Worm (Caenorhabditis elegans) whole organism, mixed stage, embryonic: ENCODE results near the gene C38C3.6.

Experiments
- M03D4.4 ChIP-seq: sonication (generic microtip); optimal IDR thresholded peaks from 2 replicates; lab custom pipeline; 2017; ENCODE audit warnings: mild to moderate bottlenecking, missing genetic modification characterization, missing compliant biosample characterization
- bed-3 ChIP-seq: fragments of 200-800 bp; sonication (Bioruptor generic); optimal IDR thresholded peaks from 3 replicates; lab custom pipeline; 2018; ENCODE audit warnings: mild to moderate bottlenecking, missing genetic modification characterization, moderate library complexity, missing compliant biosample characterization
- blmp-1 ChIP-seq: fragments of 150-350 bp; optimal IDR thresholded peaks from 2 replicates; lab custom pipeline; 2014; ENCODE audit warnings: missing biosample characterization, missing genetic modification characterization
- ceh-39 ChIP-seq: fragments of 150-350 bp; optimal IDR thresholded peaks from 2 replicates; lab custom pipeline; 2014; ENCODE audit warnings: missing biosample characterization, missing genetic modification characterization
- ceh-43 ChIP-seq: fragments of 200-800 bp; sonication (Bioruptor generic); optimal IDR thresholded peaks from 2 replicates; lab custom pipeline; 2018; ENCODE audit warnings: mild to moderate bottlenecking, missing genetic modification characterization, moderate library complexity, missing compliant biosample characterization
- ces-1 ChIP-seq: fragments of 150-350 bp; optimal IDR thresholded peaks from 2 replicates; lab custom pipeline; 2014; ENCODE audit warnings: missing biosample characterization, missing genetic modification reagents, missing genetic modification characterization
- cnd-1 ChIP-seq: fragments of 200-800 bp; sonication (Bioruptor generic); optimal IDR thresholded peaks from 2 replicates; lab custom pipeline; 2018; ENCODE audit warnings: mild to moderate bottlenecking, missing genetic modification characterization, missing compliant biosample characterization
- elt-1 ChIP-seq: sonication (generic microtip); optimal IDR thresholded peaks from 2 replicates; lab custom pipeline; 2017; ENCODE audit warnings: missing genetic modification characterization, mild to moderate bottlenecking, missing compliant biosample characterization, antibody characterized with exemption, moderate library complexity, borderline replicate concordance; ENCODE audit not compliant: insufficient read depth
- elt-3 ChIP-seq: fragments of 150-350 bp; optimal IDR thresholded peaks from 2 replicates; lab custom pipeline; 2014; ENCODE audit warnings: missing biosample characterization, missing genetic modification characterization
- ham-2 ChIP-seq: fragments of 200-800 bp; sonication (Bioruptor generic); optimal IDR thresholded peaks from 2 replicates; lab custom pipeline; 2018; ENCODE audit warnings: mild to moderate bottlenecking, missing genetic modification characterization, missing compliant biosample characterization
- hlh-1 ChIP-seq: fragments of 150-350 bp; optimal IDR thresholded peaks from 2 replicates; lab custom pipeline; 2014; ENCODE audit warnings: missing biosample characterization, missing genetic modification reagents, missing genetic modification characterization
- lin-13 ChIP-seq: fragments of 150-350 bp; optimal IDR thresholded peaks from 2 replicates; lab custom pipeline; 2014; ENCODE audit warnings: missing biosample characterization, missing genetic modification characterization
- lin-32 ChIP-seq: fragments of 200-800 bp; sonication (Bioruptor generic); optimal IDR thresholded peaks from 2 replicates; lab custom pipeline; 2018; ENCODE audit warnings: mild to moderate bottlenecking, missing genetic modification characterization, missing compliant biosample characterization
- mab-5 ChIP-seq: fragments of 150-350 bp; optimal IDR thresholded peaks from 2 replicates; lab custom pipeline; 2014; ENCODE audit warnings: missing biosample characterization, missing genetic modification characterization
- mep-1 ChIP-seq: fragments of 150-350 bp; optimal IDR thresholded peaks from 2 replicates; lab custom pipeline; 2017; ENCODE audit warnings: missing biosample characterization, missing genetic modification reagents, missing genetic modification characterization, inconsistent platforms
- mls-2 ChIP-seq: sonication (generic microtip); optimal IDR thresholded peaks from 2 replicates; lab custom pipeline; 2016; ENCODE audit warnings: mild to moderate bottlenecking, missing genetic modification characterization, moderate library complexity, missing compliant biosample characterization
- nhr-12 ChIP-seq: fragments of 150-350 bp; optimal IDR thresholded peaks from 2 replicates; lab custom pipeline; 2014; ENCODE audit warnings: missing biosample characterization, missing genetic modification characterization
- nhr-2 ChIP-seq: fragments of 150-350 bp; optimal IDR thresholded peaks from 2 replicates; lab custom pipeline; 2014; ENCODE audit warnings: missing biosample characterization, missing genetic modification characterization
- nhr-237 ChIP-seq: fragments of 150-350 bp; optimal IDR thresholded peaks from 2 replicates; lab custom pipeline; 2014; ENCODE audit warnings: missing biosample characterization, missing genetic modification characterization
- nhr-28 ChIP-seq: fragments of 150-350 bp; optimal IDR thresholded peaks from 2 replicates; lab custom pipeline; 2014; ENCODE audit warnings: missing biosample characterization, missing genetic modification characterization
- nhr-76 ChIP-seq: sonication (generic microtip); optimal IDR thresholded peaks from 2 replicates; lab custom pipeline; 2017; ENCODE audit warnings: missing biosample characterization, missing genetic modification characterization
- pha-4 ChIP-seq: fragments of 150-350 bp; optimal IDR thresholded peaks from 2 replicates; lab custom pipeline; 2018; ENCODE audit warnings: missing biosample characterization, missing genetic modification reagents, missing genetic modification characterization
- sem-2 ChIP-seq: fragments of 200-800 bp; sonication (Bioruptor generic); optimal IDR thresholded peaks from 2 replicates; lab custom pipeline; 2018; ENCODE audit warnings: mild to moderate bottlenecking, missing genetic modification characterization, missing compliant biosample characterization
- snpc-4 ChIP-seq: fragments of 150-350 bp; optimal IDR thresholded peaks from 2 replicates; lab custom pipeline; 2014; ENCODE audit warnings: missing biosample characterization, missing genetic modification characterization
- sptf-1 ChIP-seq: sonication (generic microtip); optimal IDR thresholded peaks from 2 replicates; lab custom pipeline; 2017; ENCODE audit warnings: mild to moderate bottlenecking, missing genetic modification characterization, moderate library complexity, missing compliant biosample characterization
- tbx-8 ChIP-seq: fragments of 200-800 bp; sonication (Bioruptor generic); optimal IDR thresholded peaks from 2 replicates; lab custom pipeline; 2018; ENCODE audit warnings: mild to moderate bottlenecking, missing genetic modification characterization, moderate library complexity, missing compliant biosample characterization
- unc-120 ChIP-seq: sonication (generic microtip); optimal IDR thresholded peaks from 2 replicates; lab custom pipeline; 2017; ENCODE audit warnings: missing genetic modification characterization, missing compliant biosample characterization; ENCODE audit not compliant: poor library complexity, severe bottlenecking
- unc-39 ChIP-seq: fragments of 150-350 bp; optimal IDR thresholded peaks from 2 replicates; lab custom pipeline; 2014; ENCODE audit warnings: missing biosample characterization, missing genetic modification characterization
- unc-62 ChIP-seq: fragments of 150-350 bp; optimal IDR thresholded peaks from 2 replicates; lab custom pipeline; 2014; ENCODE audit warnings: missing biosample characterization, missing genetic modification reagents, missing genetic modification characterization
- zip-8 ChIP-seq: fragments of 150-350 bp; optimal IDR thresholded peaks from 2 replicates; lab custom pipeline; 2014; ENCODE audit warnings: missing biosample characterization, missing genetic modification characterization
- ztf-11 ChIP-seq: fragments of 150-350 bp; optimal IDR thresholded peaks from 2 replicates; lab custom pipeline; 2014; ENCODE audit warnings: missing biosample characterization, missing genetic modification characterization

Gene C38C3.6

ce11 chrV:1447079-1447478 is 44.3 kb downstream of the C38C3.6 start, which contains the start of gene cnc-4:
cnc-4 (plus strand) TSS chrV:1447195.
- no peak for TF ChIP-seq ztf-11 (tag; lab: Kevin White, UChicago)
- TF ChIP-seq nhr-12 (tag; lab: Kevin White, UChicago) = no peak
- no peak for TF ChIP-seq ceh-43 (GFP tag; lab: Kevin White, UChicago)
- TF ChIP-seq ces-1 = no peak
- no peak for TF ChIP-seq pha-4 (tag; lab: Kevin White, UChicago)
- TF ChIP-seq blmp-1 (tag; lab: Kevin White, UChicago) = no peak
- TF ChIP-seq lin-13 (tag; lab: Kevin White, UChicago) = no peak
- no peak for TF ChIP-seq ham-2 (GFP tag; lab: Kevin White, UChicago)
- TF ChIP-seq zip-8 = no peak
- TF ChIP-seq unc-120 (tag; lab: Kevin White, UChicago) = no peak
- TF ChIP-seq elt-1 = no peak
- no peak for TF ChIP-seq mls-2 (tag; lab: Kevin White, UChicago)

ce11 chrV:1445081-1445480 is 46.3 kb downstream of the C38C3.6 start, which contains the start of gene cnc-5:
cnc-5 (plus strand) TSS chrV:1445381.
- no peak for TF ChIP-seq elt-1
- TF ChIP-seq elt-3 (tag; lab: Kevin White, UChicago) = no peak
- no peak for TF ChIP-seq cnd-1
- TF ChIP-seq zip-8 = no peak
- no peak for TF ChIP-seq snpc-4 (tag; lab: Kevin White, UChicago)
- no peak for TF ChIP-seq sptf-1
- TF ChIP-seq lin-13 (tag; lab: Kevin White, UChicago) = no peak
- TF ChIP-seq bed-3 (GFP tag; lab: Kevin White, UChicago) = no peak
- no peak for TF ChIP-seq hlh-1 (tag; lab: Kevin White, UChicago)
- no peak for TF ChIP-seq unc-39 (tag; lab: Kevin White, UChicago)
- TF ChIP-seq lin-32 (GFP tag; lab: Kevin White, UChicago) = no peak
- no peak for TF ChIP-seq unc-62
- no peak for TF ChIP-seq blmp-1 (tag; lab: Kevin White, UChicago)
- TF ChIP-seq M03D4.4 (tag; lab: Kevin White, UChicago) = no peak
- TF ChIP-seq tbx-8 (GFP tag; lab: Kevin White, UChicago) = no peak
- no peak for TF ChIP-seq ham-2 (GFP tag; lab: Kevin White, UChicago)
- no peak for TF ChIP-seq ces-1

DNA sequence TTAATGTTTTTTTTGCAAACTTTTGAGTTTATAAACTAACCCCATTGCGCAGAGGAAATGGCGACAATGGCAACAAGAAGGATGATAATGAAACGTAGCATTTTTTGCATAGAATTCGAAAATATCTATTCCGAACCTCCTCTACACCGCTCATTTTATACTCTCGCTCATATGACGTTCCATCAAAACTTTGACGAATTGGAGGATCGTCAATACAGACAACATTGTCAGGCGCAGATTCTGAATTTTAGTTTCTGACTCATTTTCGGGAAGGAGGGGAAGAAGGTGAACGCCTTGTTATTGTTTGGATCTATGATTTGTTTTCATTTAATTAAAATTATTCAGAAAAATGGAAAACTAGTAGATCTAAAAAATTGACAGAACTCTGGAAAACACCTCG is 47.2 kb downstream of the C38C3.6 start, which contains the start of gene cnc-1:
Gene cnc-1, minus strand, starts transcription at position 101 of the 400 bp plus-strand sequence.
- TF ChIP-seq mls-2 (tag; lab: Kevin White, UChicago) = no peak
- TF ChIP-seq mab-5 (tag; lab: Kevin White, UChicago) = no peak
- no peak for TF ChIP-seq ceh-43 (GFP tag; lab: Kevin White, UChicago)
- TF ChIP-seq zip-8 = no peak

ce11 chrV:1442042-1442441 is 49.4 kb downstream of the C38C3.6 start, which contains the start of gene cnc-11:
cnc-11 (plus strand) TSS chrV:1442342.
- TF ChIP-seq nhr-237 = no peak
- no peak for TF ChIP-seq mls-2 (tag; lab: Kevin White, UChicago)
- no peak for TF ChIP-seq elt-1
- TF ChIP-seq lin-13 (tag; lab: Kevin White, UChicago) = no peak
- no peak for TF ChIP-seq ces-1

- TF ChIP-seq nhr-2 (tag; lab: Kevin White, UChicago) = no peak
- TF ChIP-seq elt-3 (tag; lab: Kevin White, UChicago) = no peak
- no peak for TF ChIP-seq ces-1
- no peak for TF ChIP-seq nhr-76 (tag; lab: Kevin White, UChicago)
- no peak for TF ChIP-seq elt-1
- no peak for TF ChIP-seq tbx-8 (GFP tag; lab: Kevin White, UChicago)
- TF ChIP-seq nhr-237 = no peak
- no peak for TF ChIP-seq M03D4.4 (tag; lab: Kevin White, UChicago)
- no peak for TF ChIP-seq unc-62
- TF ChIP-seq unc-39 (tag; lab: Kevin White, UChicago) = no peak
- no peak for TF ChIP-seq zip-8
Measured at ce11 chrV:1438832-1439231, 52.6 kb downstream of the C38C3.6 start, which contains the start of gene R09B5.11. R09B5.11 (plus strand) TSS chrV:1439205.

DNA sequence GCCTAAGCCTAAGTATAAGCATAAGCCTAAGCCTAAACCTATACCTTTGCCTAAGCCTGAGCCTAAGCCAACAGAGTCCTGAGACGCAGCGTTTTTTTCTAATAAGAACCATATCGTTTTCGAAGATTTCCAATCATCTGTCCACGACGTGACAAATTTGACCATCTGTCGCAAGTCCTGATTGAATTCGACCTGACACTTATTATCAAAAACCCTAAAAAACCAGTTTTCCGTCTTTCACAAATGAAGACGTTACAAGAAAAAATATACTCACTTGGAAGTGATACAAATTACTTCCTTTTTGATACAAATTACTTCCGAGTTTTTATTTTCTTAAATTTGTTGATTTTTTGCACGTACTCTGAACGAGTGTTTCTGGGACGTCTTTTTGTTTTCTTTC is 53.2 kb downstream of the C38C3.6 start:
- TF ChIP-seq ham-2 (GFP tag; lab: Kevin White, UChicago) (no peak), sem-2 (no peak), unc-120 (tag; lab: Kevin White, UChicago) (no peak), sptf-1 (no peak), mls-2 (tag; lab: Kevin White, UChicago) (no peak), mab-5 (tag; lab: Kevin White, UChicago) (no peak), cnd-1 (no peak), M03D4.4 (tag; lab: Kevin White, UChicago) (no peak), unc-62 (no peak), mep-1 (tag; lab: Kevin White, UChicago) (no peak), ceh-39 (no peak), nhr-237 (no peak), ceh-43 (GFP tag; lab: Kevin White, UChicago) (no peak), nhr-12 (tag; lab: Kevin White, UChicago) (no peak), snpc-4 (tag; lab: Kevin White, UChicago) (no peak), nhr-28 (tag; lab: Kevin White, UChicago) (no peak), lin-32 (GFP tag; lab: Kevin White, UChicago) (no peak), elt-3 (tag; lab: Kevin White, UChicago) (no peak), unc-39 (tag; lab: Kevin White, UChicago) (no peak), tbx-8 (GFP tag; lab: Kevin White, UChicago) (no peak)
